Fruit fly (Drosophila melanogaster) whole organism: ENCODE results near the gene PAN3.

ENCODE experiments used
- CG8478 ChIP-seq: fragments of >200 bp; optimal IDR thresholded peaks from 2 replicates; lab custom pipeline; 2018; ENCODE audit warnings: inconsistent platforms
- Dll ChIP-seq: fragments of >200 bp; optimal IDR thresholded peaks from 2 replicates; lab custom pipeline; 2017
- EcR ChIP-seq, 2 experiments: fragments of >200 bp; optimal IDR thresholded peaks; 2 replicates each; lab custom pipeline; 2017; ENCODE audit warnings: missing biosample characterization in 2 of 2, missing genetic modification characterization in 2 of 2, missing genetic modification reagents in 2 of 2
- pan ChIP-seq: fragments of >200 bp; optimal IDR thresholded peaks from 2 replicates; lab custom pipeline; 2017
- psq ChIP-seq: fragments of >200 bp; optimal IDR thresholded peaks from 2 replicates; lab custom pipeline; 2017
- usp ChIP-seq: fragments of >200 bp; optimal IDR thresholded peaks from 2 replicates; lab custom pipeline; 2017; ENCODE audit warnings: missing biosample characterization, missing genetic modification characterization, mixed read lengths

PAN3 gene

DNA sequence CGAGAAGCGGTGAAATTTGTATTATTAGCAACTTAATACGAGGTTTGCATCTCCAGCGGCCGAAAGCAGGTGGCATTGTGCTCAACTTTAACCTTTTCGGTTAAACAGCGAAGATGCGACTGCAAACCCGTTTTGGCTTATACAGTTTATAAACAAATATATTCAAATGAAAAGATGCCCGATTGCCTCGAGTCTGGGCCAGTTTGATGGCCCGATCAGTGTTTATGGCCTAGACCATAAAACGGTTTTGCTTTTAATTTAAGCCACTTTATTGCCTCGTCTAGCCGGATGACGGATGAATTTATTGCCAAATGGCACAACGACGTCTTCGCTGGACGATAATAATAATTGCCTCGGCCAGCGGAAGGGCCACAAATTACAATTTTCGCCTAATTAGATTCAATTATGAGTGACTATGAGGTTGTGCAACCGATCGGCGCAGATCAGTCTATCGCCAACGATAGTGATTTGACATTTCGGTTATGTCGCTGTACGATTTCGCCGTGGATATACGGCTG lies 31.6 kb downstream of the PAN3 start:
- TF ChIP-seq Dll (lab: Kevin White, UChicago) = no peak
- TF ChIP-seq pan (lab: Kevin White, UChicago) = no peak
- no peak for TF ChIP-seq usp
- no peak for TF ChIP-seq EcR (GFP tag; optimal IDR thresholded peaks at IDR 0.05; lab: Kevin White, UChicago)
- TF ChIP-seq CG8478 = no peak
- no peak for TF ChIP-seq psq (lab: Kevin White, UChicago)

DNA sequence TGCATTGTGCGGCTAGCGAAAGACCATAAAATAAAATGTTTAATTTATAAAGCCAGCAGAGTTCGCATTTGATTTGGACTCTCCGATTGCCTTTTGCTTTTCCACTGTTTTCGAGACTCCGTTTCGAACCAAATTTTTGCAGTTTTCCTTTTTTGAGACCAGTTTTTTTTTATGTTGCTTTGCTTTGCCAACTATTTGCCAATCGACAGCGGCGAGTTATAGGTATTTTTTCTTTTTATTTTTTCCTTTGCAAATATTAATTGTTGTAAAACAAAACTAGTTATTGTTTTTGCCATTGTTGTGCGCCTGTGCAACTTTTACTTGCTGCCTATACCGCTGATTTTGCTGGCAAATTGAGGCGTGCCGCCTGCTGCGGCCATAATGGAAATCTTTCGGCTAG lies 34.6 kb downstream of the PAN3 start:
- no peak for TF ChIP-seq CG8478
- no peak for TF ChIP-seq psq (lab: Kevin White, UChicago)
- TF ChIP-seq EcR (GFP tag; optimal IDR thresholded peaks at IDR 0.05; lab: Kevin White, UChicago) = no peak
- TF ChIP-seq Dll (lab: Kevin White, UChicago) = no peak
- no peak for TF ChIP-seq usp

DNA sequence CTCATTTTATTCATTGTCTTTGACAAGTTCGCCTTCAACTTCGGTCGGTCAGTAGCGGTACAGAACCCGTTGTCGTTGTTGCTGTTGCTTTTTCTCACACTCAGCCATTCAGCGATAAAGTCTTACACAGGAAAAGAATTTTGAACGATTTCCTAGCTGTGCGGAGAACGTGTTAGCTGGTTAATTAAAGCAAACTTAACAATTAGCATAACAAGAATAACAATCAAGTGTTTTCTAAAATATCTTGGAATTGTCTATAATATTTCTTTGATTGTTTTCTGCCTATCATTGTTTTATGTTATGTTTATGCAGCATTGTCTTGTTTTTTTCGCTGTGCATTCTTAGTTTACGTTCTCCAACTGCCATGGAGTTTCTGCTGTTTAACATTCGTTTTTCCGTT lies 35.2 kb downstream of the PAN3 start:
- TF ChIP-seq Dll (lab: Kevin White, UChicago) (no peak), usp (no peak), CG8478 (no peak), pan (lab: Kevin White, UChicago) (no peak), psq (lab: Kevin White, UChicago) (no peak)

DNA sequence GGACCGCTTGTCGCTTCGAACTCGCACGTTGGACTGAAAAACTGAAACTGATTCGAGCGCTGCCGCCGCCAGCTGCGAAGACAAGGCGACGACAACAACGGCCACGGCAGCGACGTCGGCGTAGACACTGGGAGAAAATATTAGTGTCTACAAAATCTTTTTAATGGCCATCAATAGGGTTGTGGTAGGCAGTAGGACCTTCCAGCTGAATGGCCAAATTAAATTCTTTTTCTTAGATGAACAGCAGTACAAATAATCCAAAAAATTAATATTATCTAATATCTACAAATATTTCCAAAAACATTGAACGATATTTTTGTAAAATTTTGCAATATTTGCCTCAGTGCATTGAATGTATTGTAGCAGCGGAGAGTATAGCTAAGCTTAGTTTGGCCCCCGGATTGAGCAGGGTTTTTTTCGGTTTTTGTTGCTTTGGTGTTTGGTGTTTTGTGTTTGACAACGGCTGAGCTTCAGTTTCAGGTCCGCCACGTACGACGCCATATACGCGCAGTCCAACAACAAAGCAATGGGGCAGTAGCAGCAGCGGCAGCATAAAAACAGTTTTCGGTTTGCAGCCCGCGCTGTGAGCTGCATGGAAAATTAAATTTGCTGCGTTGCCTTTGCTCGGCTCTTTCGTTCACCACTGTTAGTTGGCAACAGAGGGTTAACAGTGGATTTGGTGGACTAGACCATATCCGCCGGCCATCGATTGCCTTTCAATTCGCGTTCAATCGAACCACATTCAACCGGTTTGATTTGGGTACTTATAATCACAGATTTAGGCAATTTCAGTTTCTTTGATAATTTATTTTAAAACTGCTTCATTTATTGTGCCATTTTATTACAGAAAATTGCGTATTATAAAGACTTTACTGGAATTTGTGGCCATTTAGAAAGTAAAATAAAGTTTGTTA lies 36.2 kb downstream of the PAN3 start, which contains the start of gene Cht7:
TSS of gene Cht7 (minus strand) at position 51 of the 914 bp plus-strand sequence.
- TF ChIP-seq psq (lab: Kevin White, UChicago) = no peak
- TF ChIP-seq EcR (GFP tag; optimal IDR thresholded peaks at IDR 0.05; lab: Kevin White, UChicago) = no peak
- no peak for TF ChIP-seq Dll (lab: Kevin White, UChicago)
- no peak for TF ChIP-seq usp
- TF ChIP-seq CG8478 = no peak
- TF ChIP-seq pan (lab: Kevin White, UChicago) = no peak

DNA sequence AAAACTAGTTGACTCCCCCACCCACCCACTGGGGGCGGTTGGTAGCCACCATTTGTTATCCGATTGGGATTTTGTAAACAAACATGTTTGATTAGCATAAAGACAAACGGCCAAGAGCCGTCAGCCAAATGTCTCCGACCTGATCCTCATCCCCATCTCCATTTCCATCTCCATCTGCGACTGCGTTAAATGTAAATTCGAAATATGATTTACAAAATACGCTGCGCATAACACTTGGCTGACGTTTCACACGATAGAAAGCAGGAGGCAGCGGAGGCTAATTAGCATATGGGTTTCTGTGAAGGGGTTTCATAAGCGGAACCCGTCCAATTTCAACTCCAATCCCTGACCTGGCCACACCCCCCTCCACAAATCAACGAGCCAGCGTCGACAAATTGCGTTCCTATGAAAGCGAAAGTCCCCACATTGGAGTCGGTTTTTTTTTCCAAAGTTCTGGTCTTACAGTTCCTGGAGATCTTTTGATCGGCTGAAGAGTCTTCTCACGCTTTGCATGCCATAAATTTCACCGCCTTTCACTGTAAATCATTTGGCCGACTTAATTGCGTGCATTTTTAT lies 37.2 kb downstream of the PAN3 start:
- no peak for TF ChIP-seq psq (lab: Kevin White, UChicago)
- no peak for TF ChIP-seq Dll (lab: Kevin White, UChicago)
- no peak for TF ChIP-seq pan (lab: Kevin White, UChicago)
- TF ChIP-seq usp = no peak
- TF ChIP-seq EcR (GFP tag; optimal IDR thresholded peaks at IDR 0.05; lab: Kevin White, UChicago) = no peak
- TF ChIP-seq CG8478 = no peak

DNA sequence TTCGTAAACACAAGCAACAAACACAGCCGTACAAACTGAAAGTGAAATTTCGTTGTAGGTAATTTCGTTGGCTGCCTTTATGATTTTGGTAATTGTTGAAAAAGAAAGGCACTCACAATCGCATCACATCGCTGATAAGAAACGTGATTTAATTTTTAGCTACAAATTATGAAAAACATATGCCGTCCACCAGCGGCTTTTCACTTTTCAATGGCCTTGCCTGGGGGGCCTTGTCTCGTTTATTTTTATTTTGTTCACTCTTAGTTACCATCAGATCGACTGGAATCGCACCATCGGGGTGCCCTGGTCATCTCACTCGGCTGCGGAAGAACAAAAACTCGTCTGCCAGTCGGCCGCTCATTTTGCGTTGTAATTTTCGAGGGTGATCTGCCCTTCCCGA lies 38.0 kb downstream of the PAN3 start:
- TF ChIP-seq EcR (GFP tag; optimal IDR thresholded peaks at IDR 0.05; lab: Kevin White, UChicago) (no peak), usp (no peak)

DNA sequence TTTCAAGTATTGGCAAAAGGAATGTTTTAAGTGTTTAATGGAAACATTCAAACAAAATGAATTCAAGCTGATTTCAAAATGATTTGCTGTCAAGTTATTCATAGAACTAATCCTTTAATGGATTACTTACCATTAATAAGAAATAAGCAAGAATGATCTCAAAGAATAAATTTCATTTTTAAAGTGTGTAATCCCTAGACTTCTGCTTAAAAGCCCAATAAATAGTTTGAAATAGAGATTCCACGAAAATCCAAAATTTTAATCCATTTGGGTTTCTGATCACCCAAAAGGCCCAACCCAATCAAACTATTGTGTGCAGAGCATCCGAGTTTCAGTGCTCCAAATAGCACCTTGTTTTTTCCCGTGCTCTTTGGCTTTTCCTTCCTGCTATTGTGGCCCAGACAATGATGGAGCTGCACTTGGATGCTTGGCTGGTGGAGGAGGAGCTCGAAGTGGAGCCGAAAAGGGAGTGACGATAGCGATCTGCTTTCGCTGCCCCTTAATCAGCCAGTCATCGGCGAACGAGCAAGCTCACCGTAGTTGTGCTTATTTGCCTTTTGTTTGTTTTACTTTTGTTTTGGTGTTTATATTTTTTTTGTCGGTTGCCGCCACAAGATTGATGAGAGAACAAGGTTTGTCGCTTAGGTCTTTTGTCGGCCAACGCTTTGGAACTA lies 38.6 kb downstream of the PAN3 start:
- TF ChIP-seq psq (lab: Kevin White, UChicago) (no peak), pan (lab: Kevin White, UChicago) (no peak), usp (no peak), Dll (lab: Kevin White, UChicago) (no peak), EcR (GFP tag; optimal IDR thresholded peaks at IDR 0.05; lab: Kevin White, UChicago) (no peak), CG8478 (no peak)

DNA sequence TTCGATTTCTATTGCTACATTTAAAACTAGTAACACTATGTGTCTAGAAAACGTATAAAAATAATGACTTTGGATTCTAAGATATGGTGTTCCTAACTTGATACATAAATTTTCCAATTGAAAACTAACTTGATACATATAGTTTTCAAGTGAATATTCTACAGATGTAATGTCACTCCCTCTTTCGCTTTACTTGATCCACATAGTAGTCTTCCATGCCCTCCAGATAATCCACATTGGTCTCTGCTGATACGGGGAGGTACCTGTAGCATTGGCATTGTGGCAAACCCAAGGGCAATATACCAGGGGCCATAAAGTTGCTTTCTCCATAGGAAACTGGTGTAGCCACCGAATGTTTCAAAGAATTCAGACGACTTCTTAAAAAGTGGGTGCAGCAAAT lies 40.2 kb downstream of the PAN3 start, which contains the start of gene CG45066:
TSS of gene CG45066 (minus strand) at position 101 of the 400 bp plus-strand sequence.
- TF ChIP-seq Dll (lab: Kevin White, UChicago) = no peak
- no peak for TF ChIP-seq EcR (GFP tag; optimal IDR thresholded peaks at IDR 0.05; lab: Kevin White, UChicago)
- no peak for TF ChIP-seq CG8478
- no peak for TF ChIP-seq pan (lab: Kevin White, UChicago)
- TF ChIP-seq psq (lab: Kevin White, UChicago) = no peak
- no peak for TF ChIP-seq usp

DNA sequence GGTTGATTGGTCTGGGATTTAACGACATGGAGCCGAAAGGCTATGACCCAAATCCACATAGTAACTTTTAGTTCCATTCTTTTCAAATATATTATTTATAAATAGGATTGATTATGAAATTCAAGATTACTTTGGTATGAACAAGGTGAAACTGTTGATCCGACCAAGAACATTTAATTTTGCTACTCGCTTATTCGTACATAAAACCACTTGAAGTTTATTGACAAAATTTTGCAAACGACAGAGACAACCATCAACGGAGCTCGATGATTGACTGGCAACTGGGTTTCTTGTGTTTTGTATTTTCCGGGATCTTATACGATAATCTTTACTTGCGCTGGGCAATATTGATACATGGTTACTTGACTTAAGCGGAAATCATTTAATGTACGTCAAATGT lies 43.4 kb downstream of the PAN3 start, which contains the start of gene CG45067:
TSS of gene CG45067 (minus strand) at position 101 of the 400 bp plus-strand sequence.
- TF ChIP-seq usp = no peak
- no peak for TF ChIP-seq psq (lab: Kevin White, UChicago)
- no peak for TF ChIP-seq EcR (GFP tag; optimal IDR thresholded peaks at IDR 0.05; lab: Kevin White, UChicago)
- TF ChIP-seq pan (lab: Kevin White, UChicago) = no peak
- TF ChIP-seq CG8478 = no peak
- no peak for TF ChIP-seq Dll (lab: Kevin White, UChicago)

DNA sequence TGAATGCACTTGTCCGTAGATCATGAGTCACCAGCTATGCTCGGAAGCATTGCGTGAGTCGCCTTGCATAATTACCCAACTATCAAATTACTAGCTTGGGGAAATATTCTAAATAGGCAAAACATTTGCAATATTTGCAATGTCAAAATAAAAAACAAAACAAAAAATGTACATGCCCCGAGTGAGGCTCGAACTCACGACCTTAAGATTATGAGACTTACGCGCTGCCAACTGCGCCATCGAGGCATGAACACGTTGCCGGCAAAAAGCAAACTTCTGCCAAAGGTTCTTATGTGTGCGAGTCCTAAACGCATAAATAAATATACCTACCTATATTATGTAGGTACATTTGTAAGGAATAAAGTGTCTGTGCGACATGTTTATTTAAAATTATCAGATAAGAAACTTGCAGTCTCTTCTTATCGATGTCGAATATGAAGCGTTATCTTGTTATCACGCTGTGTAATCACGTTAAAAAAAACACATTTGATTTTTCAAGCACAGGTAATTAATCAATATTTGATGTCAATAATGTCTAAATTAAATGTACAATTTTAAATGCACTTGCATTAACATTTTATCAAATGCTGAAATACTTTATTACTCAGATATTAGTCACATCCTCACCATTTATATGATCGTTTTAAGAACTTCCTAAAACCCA lies 51.0 kb downstream of the PAN3 start:
- TF ChIP-seq EcR (GFP tag; optimal IDR thresholded peaks at IDR 0.05; lab: Kevin White, UChicago) (peak in 1 of 2 experiments; percentile 24), pan (lab: Kevin White, UChicago) (no peak)

DNA sequence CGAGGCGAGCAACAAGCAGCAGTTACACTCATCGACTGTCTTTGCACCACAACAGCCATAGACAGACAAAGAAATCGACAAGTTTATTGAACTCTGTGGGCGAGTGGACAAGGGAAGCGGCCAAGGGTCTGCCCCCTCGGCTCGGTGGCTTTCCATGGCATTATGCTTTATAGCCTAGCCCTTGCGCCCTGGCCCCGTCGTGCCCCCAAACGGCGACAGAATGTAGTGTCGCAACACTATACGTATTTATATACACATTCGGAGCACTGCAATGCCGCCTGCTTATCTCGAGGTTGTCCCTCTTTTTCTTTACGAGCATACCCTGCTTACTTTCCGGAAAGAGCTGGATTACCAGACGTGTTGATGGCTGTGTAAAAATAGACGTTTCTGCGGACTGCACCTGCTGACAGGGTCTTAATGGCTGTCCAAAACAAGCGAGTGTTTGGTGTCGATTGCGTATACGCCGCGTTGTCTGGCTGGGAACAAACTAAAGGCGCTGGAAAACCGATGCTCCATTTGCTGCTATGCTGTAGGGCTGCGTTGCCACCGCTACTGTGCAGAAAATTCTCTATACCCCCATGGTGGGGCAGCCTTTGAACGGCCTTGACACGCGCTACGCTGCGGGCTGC lies 51.9 kb downstream of the PAN3 start:
- TF ChIP-seq psq (lab: Kevin White, UChicago) (no peak), EcR (GFP tag; optimal IDR thresholded peaks at IDR 0.05; lab: Kevin White, UChicago) (peak; percentile 11 to 93), Dll (lab: Kevin White, UChicago) (no peak), pan (lab: Kevin White, UChicago) (no peak), usp (no peak), CG8478 (no peak)
